Worm (Caenorhabditis elegans) whole organism, L3 larva: ENCODE data around the gene srz-82.

Experiments
- R02D3.7 ChIP-seq: fragments of 150-350 bp; optimal IDR thresholded peaks from 2 replicates; lab custom pipeline; 2014; ENCODE audit warnings: missing biosample characterization, missing genetic modification characterization
- elt-2 ChIP-seq: sonication (generic microtip); optimal IDR thresholded peaks from 2 replicates; lab custom pipeline; 2016; ENCODE audit warnings: missing genetic modification reagents, mild to moderate bottlenecking, missing genetic modification characterization, missing compliant biosample characterization
- nhr-25 ChIP-seq: sonication (generic microtip); optimal IDR thresholded peaks from 2 replicates; lab custom pipeline; 2017; ENCODE audit warnings: missing biosample characterization, missing genetic modification characterization

- TF ChIP-seq elt-2 (tag; lab: Kevin White, UChicago), result no peak
- TF ChIP-seq R02D3.7 (tag; lab: Kevin White, UChicago), result no peak
- no peak for TF ChIP-seq nhr-25 (tag; lab: Kevin White, UChicago)
Measured at ce11 chrIV:3453346-3453745, 29.3 kb upstream of the srz-82 start, which contains the start of gene srz-23.
